Fruit fly (Drosophila melanogaster): ENCODE data around the gene by.
A peak's percentile ranks its signal among the peaks of the same experiment; 100 is the strongest.

by gene

DNA sequence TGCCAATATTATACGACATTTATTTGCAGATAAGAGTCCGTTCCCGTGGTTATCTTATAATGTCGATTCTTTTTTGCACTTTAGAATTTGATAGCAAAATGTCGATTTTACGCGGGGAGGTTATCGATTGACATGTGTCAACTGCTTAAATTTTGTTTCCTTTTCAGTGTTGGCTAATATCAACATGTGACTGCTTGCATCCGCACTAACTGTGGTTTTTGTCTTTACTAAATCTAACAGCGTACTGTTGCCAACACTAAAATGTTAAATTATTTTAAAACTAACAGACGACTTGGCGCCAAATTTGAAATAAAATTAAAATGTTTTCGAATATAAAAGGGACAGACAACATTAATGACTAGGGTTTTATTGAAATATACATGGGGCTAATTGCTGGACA lies 36.1 kb downstream of the by start:
- TF ChIP-seq CG7045 (GFP tag; optimal IDR thresholded peaks at IDR 0.05) (peak; percentile 55), ovo (GFP tag; optimal IDR thresholded peaks at IDR 0.05) (peak; percentile 71), CG14711 (tag; optimal IDR thresholded peaks at IDR 0.05) (peak; percentile 53), Crg-1 (GFP tag; optimal IDR thresholded peaks at IDR 0.05) (peak; percentile 90), cnc (optimal IDR thresholded peaks at IDR 0.05) (no peak), CG1620 (GFP tag; optimal IDR thresholded peaks at IDR 0.05) (peak; percentile 88), Clk (GFP tag; optimal IDR thresholded peaks at IDR 0.05) (no peak), Mnt (GFP tag; optimal IDR thresholded peaks at IDR 0.05) (peak; percentile 83), CG11617 (GFP tag; optimal IDR thresholded peaks at IDR 0.05) (peak; percentile 35), cic (GFP tag; optimal IDR thresholded peaks at IDR 0.05) (peak; percentile 80), pad (GFP tag; optimal IDR thresholded peaks at IDR 0.05) (peak; percentile 72), bab1 (GFP tag; optimal IDR thresholded peaks at IDR 0.05) (peak; percentile 85), CG7101 (tag; optimal IDR thresholded peaks at IDR 0.05) (peak; percentile 90), CG12768 (GFP tag; optimal IDR thresholded peaks at IDR 0.05) (no peak), Hr96 (GFP tag; optimal IDR thresholded peaks at IDR 0.05) (peak; percentile 78), tj (GFP tag; optimal IDR thresholded peaks at IDR 0.05) (no peak), CG33017 (tag; optimal IDR thresholded peaks at IDR 0.05) (peak; percentile 65), toe (GFP tag; optimal IDR thresholded peaks at IDR 0.05) (peak; percentile 82)

dm6 chr3R:9494627-9495009 lies 38.2 kb downstream of the by start, which contains the start of gene phu:
Gene phu, plus strand, starts transcription at chr3R:9494801.
- TF ChIP-seq kay (GFP tag; ENCODE audit: borderline replicate concordance) (no peak), CG1620 (GFP tag; optimal IDR thresholded peaks at IDR 0.05) (no peak), CG11617 (GFP tag; optimal IDR thresholded peaks at IDR 0.05) (no peak)

DNA sequence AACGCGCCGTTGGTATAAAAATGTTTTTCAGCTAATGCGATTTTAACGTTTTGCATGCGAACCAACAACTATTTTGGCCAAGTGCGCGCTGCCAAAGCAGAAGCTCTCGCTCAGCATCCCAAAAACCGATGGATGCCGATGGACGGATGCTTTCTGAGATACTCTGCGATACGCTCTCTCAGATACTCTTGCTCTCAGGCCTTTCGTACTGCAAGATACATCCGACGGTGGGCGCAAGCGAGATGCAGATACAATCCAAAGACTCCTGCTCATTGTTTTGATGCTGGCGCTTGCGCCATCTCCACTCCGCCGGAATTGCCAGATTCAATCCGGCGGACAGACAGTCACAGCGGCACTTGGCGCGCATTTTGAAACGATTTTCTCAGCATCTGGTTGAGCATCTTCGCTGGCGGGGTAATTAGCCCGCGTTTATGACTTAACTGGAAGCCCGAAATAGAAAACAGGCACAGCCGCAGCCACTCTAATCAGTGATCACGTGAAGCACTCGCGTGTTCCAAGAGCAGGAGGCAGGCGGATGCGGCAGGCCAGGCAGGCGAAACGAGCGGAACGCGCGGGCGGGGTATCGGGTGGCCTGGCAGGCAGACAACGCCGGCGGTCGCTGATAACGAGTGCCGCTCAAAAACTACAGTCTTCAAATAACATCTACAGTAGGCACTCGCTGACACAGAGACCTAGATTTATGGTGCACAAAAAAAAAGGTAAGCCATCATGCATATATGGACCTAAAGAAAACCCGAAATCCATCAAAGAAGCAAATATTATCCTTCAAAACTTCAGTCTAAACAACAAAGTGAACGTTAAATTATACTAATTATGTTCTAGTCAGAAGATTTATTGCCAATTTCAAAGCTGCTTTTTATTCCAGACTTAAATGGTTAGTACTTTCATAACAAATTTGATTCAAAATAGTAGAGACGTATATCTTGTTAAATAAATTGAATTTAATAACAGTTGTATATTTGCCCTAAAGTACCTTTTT lies 38.9 kb downstream of the by start, which contains the start of gene CG16779:
TSS of gene CG16779 (minus strand) at position 51 of the 1,000 bp plus-strand sequence.
- TF ChIP-seq tj (GFP tag; optimal IDR thresholded peaks at IDR 0.05), result no peak
- TF ChIP-seq toe (GFP tag; optimal IDR thresholded peaks at IDR 0.05), result peak; percentile 34
- no peak for TF ChIP-seq CG5204 (GFP tag; optimal IDR thresholded peaks at IDR 0.05)
- TF ChIP-seq CG11617 (GFP tag; optimal IDR thresholded peaks at IDR 0.05), result no peak
- TF ChIP-seq cnc (optimal IDR thresholded peaks at IDR 0.05), result no peak
- peak; percentile 1 for TF ChIP-seq Clk (GFP tag; optimal IDR thresholded peaks at IDR 0.05)
- TF ChIP-seq CG14711 (tag; optimal IDR thresholded peaks at IDR 0.05), result no peak
- no peak for TF ChIP-seq kay (GFP tag; ENCODE audit: borderline replicate concordance)
- peak; percentile 43 for TF ChIP-seq CG12768 (GFP tag; optimal IDR thresholded peaks at IDR 0.05)
- TF ChIP-seq pad (GFP tag; optimal IDR thresholded peaks at IDR 0.05), result no peak
- TF ChIP-seq CG33017 (tag; optimal IDR thresholded peaks at IDR 0.05), result no peak
- TF ChIP-seq CG7101 (tag; optimal IDR thresholded peaks at IDR 0.05), result peak; percentile 25

dm6 chr3R:9492100-9492499 lies 40.7 kb downstream of the by start:
- TF ChIP-seq pad (GFP tag; optimal IDR thresholded peaks at IDR 0.05), result no peak
- TF ChIP-seq cic (GFP tag; optimal IDR thresholded peaks at IDR 0.05), result no peak

DNA sequence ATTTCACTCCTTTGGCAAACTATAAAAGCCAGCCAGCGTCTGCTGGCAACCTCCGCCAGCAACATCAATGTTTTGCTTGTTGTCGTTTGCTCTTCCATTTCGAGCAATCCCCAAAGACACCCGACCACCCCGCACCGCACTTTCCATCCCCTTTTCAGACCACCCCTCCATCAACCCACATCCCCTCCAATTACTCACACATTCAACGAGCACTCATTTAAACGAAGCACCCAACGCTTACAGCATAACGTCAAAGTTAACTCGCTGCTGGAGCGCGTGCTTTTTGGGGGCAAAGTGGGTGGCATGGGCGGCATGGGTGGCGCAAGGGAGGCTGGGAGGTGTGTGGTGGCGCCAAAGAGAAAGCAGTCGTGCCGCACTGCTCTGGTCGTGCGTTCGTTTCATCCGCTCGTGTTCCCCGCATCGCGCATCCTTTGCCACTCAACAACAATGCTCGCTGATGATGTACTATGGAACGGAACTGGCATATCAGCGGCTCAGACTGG lies 41.7 kb downstream of the by start:
- TF ChIP-seq CG14711 (tag; optimal IDR thresholded peaks at IDR 0.05), result no peak
- TF ChIP-seq CG11617 (GFP tag; optimal IDR thresholded peaks at IDR 0.05), result no peak
- TF ChIP-seq CG12768 (GFP tag; optimal IDR thresholded peaks at IDR 0.05), result no peak
- no peak for TF ChIP-seq cnc (optimal IDR thresholded peaks at IDR 0.05)
- no peak for TF ChIP-seq CG33017 (tag; optimal IDR thresholded peaks at IDR 0.05)
- peak; percentile 13 for TF ChIP-seq cic (GFP tag; optimal IDR thresholded peaks at IDR 0.05)

- TF ChIP-seq ovo (GFP tag; optimal IDR thresholded peaks at IDR 0.05) (no peak), CG14711 (tag; optimal IDR thresholded peaks at IDR 0.05) (no peak), Mnt (GFP tag; optimal IDR thresholded peaks at IDR 0.05) (no peak), CG7101 (tag; optimal IDR thresholded peaks at IDR 0.05) (no peak), CG5204 (GFP tag; optimal IDR thresholded peaks at IDR 0.05) (no peak), cic (GFP tag; optimal IDR thresholded peaks at IDR 0.05) (no peak), cnc (optimal IDR thresholded peaks at IDR 0.05) (no peak), tj (GFP tag; optimal IDR thresholded peaks at IDR 0.05) (no peak), CG11617 (GFP tag; optimal IDR thresholded peaks at IDR 0.05) (no peak), toe (GFP tag; optimal IDR thresholded peaks at IDR 0.05) (no peak), CG1620 (GFP tag; optimal IDR thresholded peaks at IDR 0.05) (no peak), Clk (GFP tag; optimal IDR thresholded peaks at IDR 0.05) (no peak), CG12768 (GFP tag; optimal IDR thresholded peaks at IDR 0.05) (no peak), CG7045 (GFP tag; optimal IDR thresholded peaks at IDR 0.05) (no peak), Hr96 (GFP tag; optimal IDR thresholded peaks at IDR 0.05) (no peak), kay (GFP tag; ENCODE audit: borderline replicate concordance) (no peak), pad (GFP tag; optimal IDR thresholded peaks at IDR 0.05) (no peak)
Observed at dm6 chr3R:9488493-9488892, 44.3 kb downstream of the by start.

All from whole organism, adult.